Worm (Caenorhabditis elegans) whole organism, L1 larva: Measurements from ENCODE around the gene C33D9.13.
A peak's percentile ranks its signal among the peaks of the same experiment; 100 is the strongest.

Source experiments
- aly-2 ChIP-seq: fragments of 150-350 bp; optimal IDR thresholded peaks from 2 replicates; lab custom pipeline; 2014; ENCODE audit warnings: missing biosample characterization, missing genetic modification characterization
- ama-1 ChIP-seq: fragments of 150-350 bp; optimal IDR thresholded peaks from 2 replicates; lab custom pipeline; 2014
- ces-1 ChIP-seq: fragments of 150-350 bp; optimal IDR thresholded peaks from 2 replicates; lab custom pipeline; 2014; ENCODE audit warnings: missing biosample characterization, missing genetic modification reagents, missing genetic modification characterization
- elt-3 ChIP-seq, 6 experiments: fragments of 150-350 bp in 1 of 6; sonication (generic microtip); optimal IDR thresholded peaks; 2 replicates each; lab custom pipeline; 2017 to 2018; ENCODE audit warnings: missing biosample characterization in 6 of 6, missing genetic modification characterization in 6 of 6, inconsistent platforms in 1 of 6
- lin-13 ChIP-seq: fragments of 150-350 bp; optimal IDR thresholded peaks from 2 replicates; lab custom pipeline; 2014; ENCODE audit warnings: missing biosample characterization, missing genetic modification reagents, missing genetic modification characterization
- lin-14 ChIP-seq: fragments of 200-800 bp; sonication (Bioruptor generic); optimal IDR thresholded peaks from 2 replicates; lab custom pipeline; 2018; ENCODE audit warnings: mild to moderate bottlenecking, missing genetic modification characterization, moderate library complexity, missing compliant biosample characterization
- lin-39 ChIP-seq: fragments of 150-350 bp; optimal IDR thresholded peaks from 2 replicates; lab custom pipeline; 2014; ENCODE audit warnings: missing biosample characterization, missing genetic modification reagents, missing genetic modification characterization
- mab-9 ChIP-seq: fragments of 200-800 bp; sonication (Bioruptor generic); IDR thresholded peaks from 2 replicates; pipeline ENCODE4 v1.3.6; 2022; ENCODE audit warnings: missing genetic modification reagents, missing genetic modification characterization, missing compliant biosample characterization
- mdl-1 ChIP-seq, 2 experiments: fragments of 150-350 bp; optimal IDR thresholded peaks; 2 replicates each; lab custom pipeline; 2014 to 2017; ENCODE audit warnings: missing biosample characterization in 2 of 2, missing genetic modification characterization in 2 of 2, inconsistent platforms in 1 of 2
- nhr-237 ChIP-seq: fragments of 150-350 bp; optimal IDR thresholded peaks from 2 replicates; lab custom pipeline; 2014; ENCODE audit warnings: missing biosample characterization, missing genetic modification characterization
- skn-1 ChIP-seq: fragments of 150-350 bp; optimal IDR thresholded peaks from 2 replicates; lab custom pipeline; 2014; ENCODE audit warnings: missing biosample characterization, missing genetic modification characterization
- sup-37 ChIP-seq: fragments of 200-800 bp; sonication (Bioruptor generic); optimal IDR thresholded peaks from 2 replicates; lab custom pipeline; 2018; ENCODE audit warnings: mild to moderate bottlenecking, missing genetic modification characterization, missing compliant biosample characterization

ce11 chrIV:8822598-8822997, 37.5 kb upstream of the C33D9.13 start:
- TF ChIP-seq ama-1 (lab: Kevin White, UChicago) = no peak
- TF ChIP-seq skn-1 = no peak
- no peak for TF ChIP-seq lin-13 (GFP tag; lab: Kevin White, UChicago)
- TF ChIP-seq ces-1 (GFP tag; lab: Kevin White, UChicago) = no peak
- TF ChIP-seq lin-14 (GFP tag; lab: Kevin White, UChicago) = peak; percentile 28
- no peak for TF ChIP-seq nhr-237 (tag; lab: Kevin White, UChicago)
- TF ChIP-seq aly-2 (tag; lab: Kevin White, UChicago) = peak; percentile 92
- no peak for TF ChIP-seq sup-37 (GFP tag; lab: Kevin White, UChicago)
- no peak for TF ChIP-seq mdl-1 (tag; optimal IDR thresholded peaks at IDR 0.05; lab: Kevin White, UChicago)
- TF ChIP-seq mab-9 (GFP tag; lab: Robert Waterston, UW) = no peak
- TF ChIP-seq elt-3 (tag; optimal IDR thresholded peaks at IDR 0.05; lab: Kevin White, UChicago) = peak in 2 of 6 experiments; percentile 18 to 36
- TF ChIP-seq lin-39 (tag; lab: Kevin White, UChicago) = no peak
